Worm (Caenorhabditis elegans) whole organism, young adult: ENCODE measurements around the gene fbxa-141.
A peak's percentile ranks its signal among the peaks of the same experiment; 100 is the strongest.

ENCODE experiments used
- B0035.1 ChIP-seq: sonication (generic microtip); optimal IDR thresholded peaks from 2 replicates; lab custom pipeline; 2016; ENCODE audit warnings: missing genetic modification characterization, mild to moderate bottlenecking, missing compliant biosample characterization, missing genotype, missing genetic modification reagents
- C17E4.6 ChIP-seq: fragments of 200-800 bp; sonication (Bioruptor generic); IDR thresholded peaks from 2 replicates; pipeline ENCODE4 v1.3.6; 2022; ENCODE audit warnings: missing genetic modification reagents, missing genetic modification characterization, missing compliant biosample characterization
- D2030.7 ChIP-seq: fragments of 200-800 bp; sonication (Bioruptor generic); IDR thresholded peaks from 2 replicates; pipeline ENCODE4 v1.3.6; 2022; ENCODE audit warnings: missing genetic modification reagents, missing genetic modification characterization, missing compliant biosample characterization
- F23B12.7 ChIP-seq: sonication (generic microtip); optimal IDR thresholded peaks from 2 replicates; lab custom pipeline; 2017; ENCODE audit warnings: missing genetic modification characterization, mild to moderate bottlenecking, missing compliant biosample characterization, antibody characterized with exemption, moderate library complexity; ENCODE audit not compliant: insufficient read depth
- F37B4.10 ChIP-seq: fragments of 200-800 bp; sonication (Bioruptor generic); IDR thresholded peaks from 2 replicates; pipeline ENCODE4 v1.3.6; 2022; ENCODE audit warnings: missing genetic modification characterization, missing compliant biosample characterization
- K11D2.4 ChIP-seq: fragments of 200-800 bp; sonication (Bioruptor generic); IDR thresholded peaks from 2 replicates; pipeline ENCODE4 v1.3.6; 2022; ENCODE audit warnings: missing genetic modification reagents, missing genetic modification characterization, missing compliant biosample characterization
- K12H6.12 ChIP-seq: fragments of 200-800 bp; sonication (Bioruptor generic); optimal IDR thresholded peaks from 2 replicates; lab custom pipeline; 2018; ENCODE audit warnings: mild to moderate bottlenecking, missing genetic modification characterization, missing compliant biosample characterization
- T26A5.8 ChIP-seq: sonication (generic microtip); optimal IDR thresholded peaks from 2 replicates; lab custom pipeline; 2016; ENCODE audit warnings: missing genetic modification characterization, missing compliant biosample characterization
- Y67H2A.10 ChIP-seq: fragments of 200-800 bp; sonication (Bioruptor generic); conservative IDR thresholded peaks from 2 replicates; pipeline ENCODE4 v1.3.6; 2022; ENCODE audit warnings: missing genetic modification reagents, missing genetic modification characterization, missing compliant biosample characterization
- atf-7 ChIP-seq: sonication (generic microtip); optimal IDR thresholded peaks from 2 replicates; lab custom pipeline; 2017; ENCODE audit warnings: mild to moderate bottlenecking, missing genetic modification characterization, missing compliant biosample characterization
- athp-1 ChIP-seq: sonication (generic microtip); optimal IDR thresholded peaks from 2 replicates; lab custom pipeline; 2017; ENCODE audit warnings: mild to moderate bottlenecking, missing genetic modification characterization, missing compliant biosample characterization
- attf-5 ChIP-seq: fragments of 200-800 bp; sonication (Bioruptor generic); optimal IDR thresholded peaks from 2 replicates; lab custom pipeline; 2018; ENCODE audit warnings: mild to moderate bottlenecking, missing genetic modification characterization, missing compliant biosample characterization
- bed-1 ChIP-seq: fragments of 200-800 bp; sonication (Bioruptor generic); IDR thresholded peaks from 2 replicates; pipeline ENCODE4 v1.3.6; 2022; ENCODE audit warnings: missing genetic modification reagents, missing genetic modification characterization, missing compliant biosample characterization
- ceh-91 ChIP-seq: fragments of 200-800 bp; sonication (Bioruptor generic); IDR thresholded peaks from 2 replicates; pipeline ENCODE4 v1.3.6; 2022; ENCODE audit warnings: missing genetic modification reagents, missing genetic modification characterization, missing compliant biosample characterization
- dox-1 ChIP-seq: fragments of 200-800 bp; sonication (Bioruptor generic); IDR thresholded peaks from 2 replicates; pipeline ENCODE4 v1.3.6; 2022; ENCODE audit warnings: missing genetic modification reagents, missing genetic modification characterization, missing compliant biosample characterization
- dpl-1 ChIP-seq: fragments of 150-350 bp; optimal IDR thresholded peaks from 2 replicates; lab custom pipeline; 2014; ENCODE audit warnings: missing biosample characterization, missing genetic modification reagents, missing genetic modification characterization
- efl-1 ChIP-seq: fragments of 150-350 bp; optimal IDR thresholded peaks from 2 replicates; lab custom pipeline; 2014; ENCODE audit warnings: missing biosample characterization, missing genetic modification reagents, missing genetic modification characterization
- ekl-4 ChIP-seq: fragments of 200-800 bp; sonication (Bioruptor generic); IDR thresholded peaks from 2 replicates; pipeline ENCODE4 v1.3.6; 2022; ENCODE audit warnings: missing genetic modification reagents, missing genetic modification characterization, missing compliant biosample characterization
- ets-4 ChIP-seq: fragments of 200-800 bp; sonication (Bioruptor generic); optimal IDR thresholded peaks from 2 replicates; lab custom pipeline; 2018; ENCODE audit warnings: mild to moderate bottlenecking, missing genetic modification characterization, missing compliant biosample characterization
- fkh-3 ChIP-seq: sonication (generic microtip); optimal IDR thresholded peaks from 2 replicates; lab custom pipeline; 2016; ENCODE audit warnings: mild to moderate bottlenecking, missing genetic modification characterization, missing compliant biosample characterization
- hmg-1.2 ChIP-seq: fragments of 200-800 bp; sonication (Bioruptor generic); IDR thresholded peaks from 2 replicates; pipeline ENCODE4 v1.3.6; 2022; ENCODE audit warnings: missing genetic modification reagents, missing genetic modification characterization, missing compliant biosample characterization
- hmg-20 ChIP-seq: fragments of 200-800 bp; sonication (Bioruptor generic); IDR thresholded peaks from 2 replicates; pipeline ENCODE4 v1.3.6; 2022; ENCODE audit warnings: missing genetic modification reagents, missing genetic modification characterization, missing compliant biosample characterization
- hrde-1 ChIP-seq: sonication (generic microtip); optimal IDR thresholded peaks from 2 replicates; lab custom pipeline; 2016; ENCODE audit warnings: missing genetic modification characterization, mild to moderate bottlenecking, missing compliant biosample characterization, moderate library complexity, missing genotype, missing genetic modification reagents, borderline replicate concordance
- lag-1 ChIP-seq: fragments of 200-800 bp; sonication (Bioruptor generic); IDR thresholded peaks from 2 replicates; pipeline ENCODE4 v1.3.6; 2022; ENCODE audit warnings: missing genetic modification reagents, missing genetic modification characterization, missing compliant biosample characterization
- let-607 ChIP-seq, 2 experiments: fragments of 200-800 bp in 1 of 2; sonication (Bioruptor generic) in 1 of 2; sonication (generic microtip) in 1 of 2; optimal IDR thresholded peaks; 2 replicates each; lab custom pipeline; 2016 to 2018; ENCODE audit warnings: mild to moderate bottlenecking in 2 of 2, missing compliant biosample characterization in 2 of 2, missing genetic modification characterization in 2 of 2, moderate library complexity in 2 of 2, missing genotype in 1 of 2
- lin-26 ChIP-seq: fragments of 200-800 bp; sonication (Bioruptor generic); IDR thresholded peaks from 2 replicates; pipeline ENCODE4 v1.3.6; 2022; ENCODE audit warnings: missing genetic modification reagents, missing genetic modification characterization, missing compliant biosample characterization
- lin-54 ChIP-seq: fragments of 200-800 bp; sonication (Bioruptor generic); optimal IDR thresholded peaks from 2 replicates; lab custom pipeline; 2018; ENCODE audit warnings: mild to moderate bottlenecking, missing genetic modification characterization, missing compliant biosample characterization
- lsy-27 ChIP-seq: sonication (generic microtip); optimal IDR thresholded peaks from 2 replicates; lab custom pipeline; 2017; ENCODE audit warnings: missing genetic modification characterization, mild to moderate bottlenecking, missing compliant biosample characterization, antibody characterized with exemption, missing genotype, borderline replicate concordance; ENCODE audit not compliant: insufficient read depth
- madf-10 ChIP-seq: sonication (generic microtip); optimal IDR thresholded peaks from 2 replicates; lab custom pipeline; 2016; ENCODE audit warnings: mild to moderate bottlenecking, missing genetic modification characterization, missing compliant biosample characterization
- mcd-1 ChIP-seq: fragments of 200-800 bp; sonication (Bioruptor generic); IDR thresholded peaks from 2 replicates; pipeline ENCODE4 v1.3.6; 2022; ENCODE audit warnings: missing genetic modification reagents, missing genetic modification characterization, missing compliant biosample characterization
- nfya-1 ChIP-seq: sonication (generic microtip); optimal IDR thresholded peaks from 2 replicates; lab custom pipeline; 2017; ENCODE audit warnings: antibody characterized with exemption, missing compliant biosample characterization, missing genetic modification characterization, borderline replicate concordance; ENCODE audit not compliant: insufficient read depth
- nhr-27 ChIP-seq: fragments of 200-800 bp; sonication (Bioruptor generic); optimal IDR thresholded peaks from 2 replicates; lab custom pipeline; 2018; ENCODE audit warnings: mild to moderate bottlenecking, missing genetic modification characterization, moderate library complexity, missing compliant biosample characterization
- nhr-80 ChIP-seq: sonication (generic microtip); optimal IDR thresholded peaks from 2 replicates; lab custom pipeline; 2016; ENCODE audit warnings: missing genetic modification characterization, missing compliant biosample characterization
- pha-4 ChIP-seq: fragments of 150-350 bp; sonication (generic microtip); optimal IDR thresholded peaks from 2 replicates; lab custom pipeline; 2014; ENCODE audit warnings: missing biosample characterization, missing genetic modification reagents, missing genetic modification characterization
- rcor-1 ChIP-seq: fragments of 200-800 bp; sonication (Bioruptor generic); IDR thresholded peaks from 2 replicates; pipeline ENCODE4 v1.3.6; 2022; ENCODE audit warnings: missing genetic modification reagents, missing genetic modification characterization, missing compliant biosample characterization
- rec-8 ChIP-seq, 2 experiments: sonication (generic microtip); optimal IDR thresholded peaks; 2 replicates each; lab custom pipeline; 2016; ENCODE audit warnings: mild to moderate bottlenecking in 2 of 2, missing genetic modification characterization in 2 of 2, missing genetic modification reagents in 2 of 2, missing genotype in 2 of 2, missing biosample characterization in 1 of 2, missing compliant biosample characterization in 1 of 2, moderate library complexity in 1 of 2
- snpc-1.1 ChIP-seq: sonication (generic microtip); optimal IDR thresholded peaks from 2 replicates; lab custom pipeline; 2017; ENCODE audit warnings: missing genetic modification characterization, mild to moderate bottlenecking, missing compliant biosample characterization, antibody characterized with exemption, moderate library complexity, missing genotype, missing genetic modification reagents; ENCODE audit not compliant: insufficient read depth
- snpc-4 ChIP-seq, 5 experiments: fragments of 150-350 bp in 1 of 5; sonication (generic microtip) in 4 of 5; optimal IDR thresholded peaks; 2 replicates each; lab custom pipeline; 2014 to 2018; ENCODE audit warnings: missing genetic modification characterization in 5 of 5, missing biosample characterization in 3 of 5, antibody characterized with exemption in 2 of 5, mild to moderate bottlenecking in 2 of 5, missing compliant biosample characterization in 2 of 5, missing genotype in 2 of 5, moderate library complexity in 2 of 5, missing genetic modification reagents in 1 of 5
- somi-1 ChIP-seq: fragments of 200-800 bp; sonication (Bioruptor generic); optimal IDR thresholded peaks from 2 replicates; lab custom pipeline; 2018; ENCODE audit warnings: mild to moderate bottlenecking, missing genetic modification characterization, missing compliant biosample characterization
- tbx-9 ChIP-seq: sonication (generic microtip); optimal IDR thresholded peaks from 2 replicates; lab custom pipeline; 2016; ENCODE audit warnings: borderline replicate concordance, missing genetic modification characterization, inconsistent platforms, missing compliant biosample characterization
- tlf-1 ChIP-seq: fragments of 200-800 bp; sonication (Bioruptor generic); optimal IDR thresholded peaks from 2 replicates; lab custom pipeline; 2018; ENCODE audit warnings: mild to moderate bottlenecking, missing genetic modification characterization, missing compliant biosample characterization
- unc-130 ChIP-seq: sonication (generic microtip); optimal IDR thresholded peaks from 2 replicates; lab custom pipeline; 2016; ENCODE audit warnings: missing genetic modification reagents, missing genetic modification characterization, missing compliant biosample characterization
- ztf-18 ChIP-seq: sonication (generic microtip); optimal IDR thresholded peaks from 2 replicates; lab custom pipeline; 2016; ENCODE audit warnings: missing genotype, mild to moderate bottlenecking, missing genetic modification characterization, missing compliant biosample characterization
- ztf-26 ChIP-seq: sonication (generic microtip); optimal IDR thresholded peaks from 2 replicates; lab custom pipeline; 2017; ENCODE audit warnings: missing genetic modification characterization, missing compliant biosample characterization

Gene fbxa-141

DNA sequence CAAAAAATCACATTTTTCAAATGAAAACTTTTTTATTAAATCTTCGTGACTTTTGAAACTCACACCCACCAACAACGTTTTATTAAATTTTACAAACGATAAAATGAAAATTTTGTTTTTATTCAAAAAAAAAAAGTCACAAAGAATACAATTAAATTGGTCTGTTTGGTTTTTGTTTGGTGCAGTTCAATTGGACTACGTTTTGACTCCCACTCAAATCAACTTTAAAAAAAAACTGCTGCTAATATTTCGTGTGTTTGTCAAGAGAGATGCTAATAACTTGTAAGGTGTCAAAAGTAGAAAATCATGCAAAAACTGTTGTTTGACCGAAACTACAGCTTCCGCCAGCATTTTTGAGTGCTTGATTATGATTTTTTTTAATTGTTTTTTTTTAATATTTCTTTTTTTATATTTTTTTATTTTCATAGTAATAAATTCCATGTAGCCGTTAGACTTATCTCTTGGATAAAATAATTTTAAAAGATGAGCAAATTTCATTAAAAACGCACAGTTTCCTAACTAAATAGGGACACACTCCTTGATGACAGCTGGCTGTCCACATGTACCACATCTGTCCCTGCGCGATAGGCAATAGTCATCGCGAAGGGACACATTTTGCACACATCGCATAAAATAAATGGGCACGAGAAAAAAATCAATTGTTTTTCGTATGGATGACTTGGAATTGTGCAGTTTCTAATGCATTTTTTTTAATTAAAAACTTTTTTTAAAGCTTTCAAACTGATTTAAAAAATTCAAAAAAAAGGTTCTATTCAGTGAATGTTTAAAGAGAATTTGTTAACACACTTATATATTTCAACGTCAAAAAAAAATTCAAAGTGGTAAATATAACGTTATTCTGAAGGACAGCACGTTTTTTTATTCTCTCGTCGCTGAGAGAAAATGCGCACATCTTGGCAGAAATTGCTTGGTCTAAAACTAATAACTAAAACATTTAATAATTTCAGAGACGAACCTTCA lies 12.9 kb upstream of the fbxa-141 start (continued):
- TF ChIP-seq nhr-27 (peak; percentile 95), pha-4 (tag; lab: Kevin White, UChicago) (peak; percentile 40), mcd-1 (peak; percentile 92), let-607 (tag; optimal IDR thresholded peaks at IDR 0.05; lab: Kevin White, UChicago) (peak; percentile 78 to 95), hrde-1 (tag; lab: Kevin White, UChicago) (no peak), atf-7 (tag; lab: Kevin White, UChicago) (peak; percentile 99), unc-130 (peak; percentile 32), ets-4 (peak; percentile 93), K12H6.12 (tag; lab: Kevin White, UChicago) (peak; percentile 98), tlf-1 (peak; percentile 99), B0035.1 (tag; lab: Kevin White, UChicago) (peak; percentile 97), F23B12.7 (peak; percentile 98), K11D2.4 (GFP tag; lab: Robert Waterston, UW) (peak; percentile 100), efl-1 (GFP tag; lab: Kevin White, UChicago) (peak; percentile 27), dox-1 (peak; percentile 99), bed-1 (GFP tag; lab: Robert Waterston, UW) (0 out of 2 replicates have a peak, but pooled peaks have one; percentile 68), ztf-26 (tag; lab: Kevin White, UChicago) (peak; percentile 100), rec-8 (tag; optimal IDR thresholded peaks at IDR 0.05; lab: Kevin White, UChicago) (peak in 1 of 2 experiments; percentile 34), nfya-1 (tag; lab: Kevin White, UChicago) (no peak), lin-26 (GFP tag; lab: Robert Waterston, UW) (peak; percentile 85), D2030.7 (GFP tag; lab: Robert Waterston, UW) (no peak), fkh-3 (tag; lab: Kevin White, UChicago) (no peak), ekl-4 (GFP tag; lab: Robert Waterston, UW) (peak; percentile 94), lag-1 (GFP tag; lab: Robert Waterston, UW) (peak; percentile 92), ceh-91 (GFP tag; lab: Robert Waterston, UW) (no peak), nhr-80 (tag; lab: Kevin White, UChicago) (peak; percentile 95), hmg-1.2 (GFP tag; lab: Robert Waterston, UW) (peak; percentile 87), Y67H2A.10 (GFP tag; lab: Robert Waterston, UW) (peak; percentile 48; the same call in 1 of the 2 replicates), somi-1 (GFP tag; lab: Kevin White, UChicago) (peak; percentile 97), C17E4.6 (GFP tag; lab: Robert Waterston, UW) (peak; percentile 96), hmg-20 (GFP tag; lab: Robert Waterston, UW) (peak; percentile 97), madf-10 (tag; lab: Kevin White, UChicago) (peak; percentile 97), snpc-1.1 (tag; lab: Kevin White, UChicago) (no peak), attf-5 (peak; percentile 70), rcor-1 (peak; percentile 97), athp-1 (tag; lab: Kevin White, UChicago) (peak; percentile 57), tbx-9 (tag; lab: Kevin White, UChicago) (no peak), snpc-4 (GFP tag; optimal IDR thresholded peaks at IDR 0.05; lab: Kevin White, UChicago) (peak; percentile 67), snpc-4 (tag; optimal IDR thresholded peaks at IDR 0.05; lab: Kevin White, UChicago) (peak; percentile 43 to 93 (median 89)), ztf-18 (tag; lab: Kevin White, UChicago) (peak; percentile 80), T26A5.8 (tag; lab: Kevin White, UChicago) (peak; percentile 27), lin-54 (peak; percentile 92), dpl-1 (GFP tag; lab: Kevin White, UChicago) (no peak), lsy-27 (tag; lab: Kevin White, UChicago) (peak; percentile 66), F37B4.10 (GFP tag; lab: Robert Waterston, UW) (peak; percentile 97)
